Worm (Caenorhabditis elegans) whole organism, L1 larva: ENCODE measurements around the gene ZK1320.13.
"Not testable (repeated sequence)": the region's sequence is repeated elsewhere in the genome, so short reads cannot be mapped to it uniquely, and the experiment has no call there.

Experiments used
- hlh-4 ChIP-seq: sonication (generic microtip); optimal IDR thresholded peaks from 2 replicates; lab custom pipeline; 2016; ENCODE audit warnings: mild to moderate bottlenecking, missing genetic modification characterization, missing compliant biosample characterization
- lin-13 ChIP-seq: fragments of 150-350 bp; optimal IDR thresholded peaks from 2 replicates; lab custom pipeline; 2014; ENCODE audit warnings: missing biosample characterization, missing genetic modification reagents, missing genetic modification characterization
- lin-15B ChIP-seq: fragments of 150-350 bp; sonication (generic microtip); optimal IDR thresholded peaks from 3 replicates; lab custom pipeline; 2014; ENCODE audit warnings: missing biosample characterization, missing genetic modification characterization
- nhr-77 ChIP-seq: fragments of 150-350 bp; optimal IDR thresholded peaks from 2 replicates; lab custom pipeline; 2014; ENCODE audit warnings: missing biosample characterization, missing genetic modification characterization
- pag-3 ChIP-seq: sonication (generic microtip); optimal IDR thresholded peaks from 2 replicates; lab custom pipeline; 2017; ENCODE audit warnings: missing genetic modification characterization, mild to moderate bottlenecking, missing compliant biosample characterization, antibody characterized with exemption, borderline replicate concordance; ENCODE audit not compliant: insufficient read depth

- TF ChIP-seq hlh-4 (tag; lab: Kevin White, UChicago); lin-13; nhr-77 (tag; lab: Kevin White, UChicago); pag-3 (tag; lab: Kevin White, UChicago); lin-15B (tag; lab: Kevin White, UChicago): not testable (repeated sequence)
Measured at ce11 chrII:9718631-9719252, 38.1 kb downstream of the ZK1320.13 start, which contains the start of gene Y53C12A.11.
